Fruit fly (Drosophila melanogaster) whole organism, larva: ENCODE measurements around the gene CG9213.

Experiments
- noc ChIP-seq: fragments of 200-800 bp; sonication (Bioruptor generic); optimal IDR thresholded peaks from 3 replicates; lab custom pipeline; 2019; ENCODE audit warnings: missing biosample characterization, mild to moderate bottlenecking, missing genetic modification characterization, moderate library complexity

Gene CG9213

DNA sequence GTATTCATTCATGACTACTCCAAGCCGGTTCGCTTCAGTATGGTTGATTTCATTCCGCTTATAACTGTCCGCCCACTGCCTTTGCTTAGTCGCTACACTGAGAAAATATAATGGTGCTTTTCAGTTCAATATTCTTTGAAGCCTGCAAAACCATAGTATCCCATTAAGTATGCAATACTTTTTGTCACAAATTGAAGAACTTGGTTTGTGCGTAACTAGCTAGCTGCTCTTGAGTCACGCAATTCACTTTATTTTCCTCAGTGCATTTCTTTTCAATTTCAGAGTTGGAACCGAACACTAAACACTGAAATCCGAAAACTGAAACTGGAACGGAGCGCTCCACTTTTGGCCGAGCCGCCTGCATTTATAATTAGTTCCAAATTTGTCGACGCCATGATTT, 25.4 kb upstream of the CG9213 start:
- peak; percentile 5 for TF ChIP-seq noc (tag; lab: Kevin White, UChicago)

DNA sequence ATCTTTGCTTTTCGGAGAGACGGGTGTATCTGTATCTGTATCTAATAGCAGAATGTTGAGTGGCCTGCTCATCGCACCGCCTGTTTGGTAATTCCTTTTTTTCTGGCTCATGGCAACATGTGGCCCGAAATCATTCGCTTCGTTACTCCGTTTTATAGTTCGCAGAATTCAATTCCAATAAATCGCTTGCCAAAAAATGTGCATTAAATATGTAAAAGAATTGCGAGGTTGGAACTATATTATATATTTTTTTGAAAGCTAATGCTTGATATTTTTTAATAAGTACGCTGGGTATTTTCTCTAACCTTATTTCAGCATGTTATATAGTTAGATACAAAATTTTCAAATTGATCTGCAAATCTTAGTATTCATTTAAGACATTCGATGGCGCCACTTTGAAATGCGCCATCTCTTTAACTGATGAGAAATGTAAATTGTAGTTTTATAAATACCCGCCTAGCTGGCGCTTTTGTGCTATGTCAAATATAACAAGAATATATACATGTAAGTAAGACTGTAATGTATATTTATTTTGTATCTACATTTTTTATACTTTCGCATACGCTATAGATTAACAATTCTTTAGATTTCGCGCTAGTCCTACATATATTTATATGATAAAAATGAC, 20.0 kb upstream of the CG9213 start:
- no peak for TF ChIP-seq noc (tag; lab: Kevin White, UChicago)

DNA sequence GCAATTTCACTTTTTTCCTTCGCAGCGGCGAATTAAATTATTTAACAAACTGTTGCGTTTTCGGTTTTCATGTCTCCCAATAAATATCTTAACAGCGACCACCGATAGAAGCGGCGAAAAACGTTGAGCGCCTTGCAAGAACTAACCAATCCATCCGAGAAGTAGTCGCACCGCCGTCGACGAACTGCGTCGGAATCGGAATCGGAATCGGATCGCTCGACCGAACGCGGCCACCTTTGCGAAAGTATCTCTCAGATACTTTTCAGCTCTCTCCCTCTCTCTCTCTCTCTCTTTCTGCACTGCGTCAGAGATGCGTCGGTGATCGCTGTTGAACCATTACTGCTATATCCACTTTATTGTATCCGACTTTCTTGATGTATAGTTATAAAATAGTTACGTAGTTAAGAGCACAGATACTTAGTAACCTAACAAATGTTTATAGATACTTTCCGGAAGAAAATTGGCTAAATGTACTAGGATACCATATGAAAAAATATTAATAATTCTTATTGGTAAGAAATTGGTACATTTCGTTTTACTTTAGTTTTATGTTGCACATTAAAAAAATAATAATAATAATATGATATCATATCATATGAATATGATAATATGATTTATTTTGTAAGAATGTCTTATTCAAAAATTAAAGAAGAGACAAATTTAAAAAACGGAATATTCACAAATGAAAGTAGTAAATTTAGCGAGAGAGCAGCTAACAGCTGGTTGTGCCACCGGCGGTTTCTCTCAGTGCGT, 19.3 kb upstream of the CG9213 start, which contains the start of gene Chsy:
Gene Chsy, minus strand, starts transcription at position 58 of the 753 bp plus-strand sequence.
- no peak for TF ChIP-seq noc (tag; lab: Kevin White, UChicago)

DNA sequence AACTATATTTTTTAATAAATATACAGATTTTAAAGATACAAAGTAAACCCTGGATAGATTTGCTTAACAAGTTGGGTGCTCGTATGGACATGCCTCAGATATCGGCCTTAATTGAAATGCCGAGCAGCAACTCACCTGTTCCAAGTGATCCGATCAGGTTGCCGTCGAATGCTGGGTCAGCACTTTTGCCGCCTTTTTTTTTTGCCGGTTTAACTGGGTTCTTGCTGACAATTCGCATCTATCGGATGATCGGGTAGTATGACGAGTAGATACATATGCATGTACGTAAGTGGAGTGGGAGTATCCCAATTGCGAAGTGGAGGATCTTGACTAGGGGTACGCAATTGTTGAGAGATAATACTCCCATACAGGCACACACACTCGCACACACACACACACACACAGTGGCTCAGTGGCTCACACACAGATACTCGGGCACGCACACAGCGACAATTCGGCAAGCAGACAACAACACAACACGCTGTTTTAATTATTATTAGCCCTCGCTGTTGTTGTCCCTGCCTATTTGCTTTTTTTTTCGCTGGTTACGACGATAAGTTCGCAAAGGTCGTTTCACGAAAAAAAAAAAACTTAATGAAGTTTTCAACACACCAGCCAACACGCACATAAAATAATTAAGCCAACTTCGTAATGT, 18.6 kb upstream of the CG9213 start:
- TF ChIP-seq noc (tag; lab: Kevin White, UChicago): no peak

DNA sequence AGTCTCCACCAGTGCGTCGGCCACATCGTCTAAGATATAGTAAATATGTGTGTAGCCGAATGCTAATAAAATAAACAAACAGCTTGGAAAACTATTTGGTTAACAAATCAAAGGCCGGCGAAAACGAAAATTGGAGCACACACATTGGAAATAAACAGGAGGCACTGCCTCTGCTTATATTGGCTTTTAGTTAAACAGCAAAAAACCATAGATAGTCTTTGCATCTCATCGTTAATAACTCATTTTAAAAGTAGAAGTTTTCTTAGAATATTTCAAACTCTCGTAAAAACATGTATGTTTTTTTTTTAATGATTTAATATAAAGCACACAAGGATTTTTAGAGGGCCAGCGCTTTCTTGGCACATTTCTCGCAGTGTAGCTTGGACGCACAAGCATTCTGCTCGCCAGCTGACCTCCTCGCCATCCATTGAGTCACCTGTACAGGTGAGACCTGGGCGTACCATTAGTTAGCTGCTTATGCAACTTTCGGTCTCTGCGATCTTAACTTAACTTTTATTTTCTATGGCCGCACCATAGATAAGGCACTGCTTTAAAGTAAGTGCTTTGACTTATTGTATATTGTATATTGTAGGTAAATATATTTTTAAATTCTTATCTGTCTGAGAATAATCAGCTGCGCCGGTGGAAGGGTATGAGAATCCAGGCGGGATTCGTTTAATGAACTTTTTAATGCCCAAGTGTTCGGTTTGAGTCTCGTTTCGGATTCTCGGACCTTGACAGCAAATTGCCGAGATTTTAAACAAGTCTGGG, 17.6 kb upstream of the CG9213 start:
- peak; percentile 55 for TF ChIP-seq noc (tag; lab: Kevin White, UChicago)

DNA sequence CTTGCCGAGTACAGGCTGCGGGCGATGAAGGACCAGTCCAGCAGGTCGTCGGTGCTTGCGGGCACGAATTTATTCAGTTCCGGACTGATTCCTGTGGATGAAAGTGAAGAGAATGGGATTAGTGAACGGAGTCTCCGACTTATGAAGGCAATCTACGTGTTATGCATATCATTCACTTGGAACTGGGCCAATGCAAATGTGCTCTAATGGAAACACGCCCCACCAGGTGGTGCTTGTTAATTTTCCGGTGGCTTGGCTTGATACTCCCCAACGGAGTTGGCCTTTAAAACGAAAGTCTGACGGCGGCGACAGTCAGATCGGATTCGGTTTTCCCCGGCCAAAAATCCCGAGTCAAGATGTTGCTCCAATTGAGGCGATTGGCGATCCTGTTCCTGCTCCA, 13.1 kb upstream of the CG9213 start, which contains the start of gene Alp11:
Gene Alp11, plus strand, starts transcription at position 301 of the 400 bp plus-strand sequence.
- TF ChIP-seq noc (tag; lab: Kevin White, UChicago): no peak

DNA sequence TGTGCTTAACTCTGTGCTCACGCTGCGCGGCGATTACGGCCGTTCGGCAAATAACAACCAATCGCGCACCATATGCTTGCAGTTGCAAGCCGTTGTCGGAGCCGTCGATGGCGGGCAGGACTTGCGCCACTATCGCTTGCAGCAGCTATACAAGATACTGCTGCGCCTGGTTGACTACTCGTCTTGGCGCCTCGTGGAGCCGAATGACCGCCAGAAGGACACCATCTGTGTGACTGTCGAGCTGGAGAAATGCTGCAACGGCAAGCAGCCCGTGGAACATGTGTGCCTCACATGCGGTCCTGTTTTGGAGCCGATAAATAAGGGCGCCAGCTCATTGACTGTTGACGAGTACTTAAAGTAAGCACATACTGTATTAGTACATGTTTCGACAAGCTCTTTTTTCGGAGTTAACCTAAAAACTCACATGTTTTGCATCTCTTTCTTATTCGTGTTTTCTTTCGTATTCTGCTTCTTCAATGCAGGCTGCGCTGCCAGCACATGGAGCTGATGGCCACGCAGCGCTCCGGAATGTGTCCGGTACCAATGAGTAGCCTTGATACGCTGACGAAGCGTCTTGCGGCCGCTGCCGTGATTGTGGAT, 9.6 kb upstream of the CG9213 start:
- TF ChIP-seq noc (tag; lab: Kevin White, UChicago): no peak

DNA sequence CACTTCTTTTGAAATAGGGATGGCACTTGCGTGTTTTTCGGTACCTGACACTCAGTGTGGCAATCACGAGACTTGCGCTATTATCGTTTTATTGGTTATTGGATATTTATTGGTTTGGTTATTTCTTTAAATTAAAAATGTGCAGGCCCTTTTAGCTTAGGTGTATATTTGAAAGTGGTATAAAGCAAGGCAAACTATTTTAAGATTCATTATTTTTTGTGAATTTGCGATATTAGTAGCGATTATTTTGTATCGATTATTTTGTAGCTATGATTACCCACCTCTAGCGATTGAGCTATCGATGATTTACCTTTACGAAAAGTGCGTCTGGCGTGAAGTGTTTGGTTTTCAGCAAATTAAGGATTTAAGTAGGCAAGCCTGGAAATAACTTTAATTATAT, 8.5 kb upstream of the CG9213 start, which contains the start of the genes CG9215 and CG8097:
Gene CG9215, minus strand, starts transcription at position 22 of the 400 bp plus-strand sequence.
Gene CG8097, plus strand, starts transcription at position 307 of the 400 bp plus-strand sequence.
- peak; percentile 53 for TF ChIP-seq noc (tag; lab: Kevin White, UChicago)

DNA sequence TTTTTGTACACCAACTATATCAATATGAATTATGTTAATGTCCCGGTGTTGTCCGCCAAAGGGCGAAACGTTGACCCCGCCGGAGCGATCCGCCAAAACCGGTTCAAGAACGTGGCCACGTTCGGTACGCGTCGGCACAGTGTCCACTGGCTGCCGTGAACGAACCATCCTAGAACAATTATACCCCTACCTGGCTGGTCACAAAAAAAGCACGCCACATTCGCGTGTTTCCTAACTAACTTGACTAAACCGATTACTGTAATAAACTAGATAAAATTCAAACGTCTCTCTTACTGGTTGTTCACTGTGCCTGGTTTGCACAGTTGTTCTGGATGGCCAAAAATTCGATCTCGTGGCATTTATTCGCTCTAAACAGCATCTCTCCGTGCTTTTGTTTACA, 5.2 kb upstream of the CG9213 start:
- TF ChIP-seq noc (tag; lab: Kevin White, UChicago): peak; percentile 96

DNA sequence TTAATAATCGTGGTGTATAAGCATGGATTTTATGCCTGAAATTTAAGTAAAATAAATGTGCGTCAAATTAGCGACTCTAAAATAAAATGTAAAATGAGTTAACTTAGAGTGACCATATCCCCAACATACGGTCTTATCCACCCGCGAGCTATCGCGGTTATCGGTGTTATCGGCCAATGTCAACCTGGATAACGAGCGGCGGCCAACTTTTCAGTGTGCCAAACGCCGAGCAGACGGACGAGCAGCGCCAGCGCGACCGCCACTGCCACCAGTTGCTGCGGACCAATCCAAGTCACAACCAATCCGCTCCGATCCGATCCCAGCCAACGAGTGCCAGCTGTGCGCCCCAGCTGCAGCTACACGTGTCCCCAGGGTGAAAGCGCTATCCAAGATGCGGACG, 3.7 kb upstream of the CG9213 start, which contains the start of the genes cerv and CG7872:
Gene cerv, minus strand, starts transcription at position 129 of the 400 bp plus-strand sequence.
Gene CG7872, plus strand, starts transcription at position 163 of the 400 bp plus-strand sequence.
- no peak for TF ChIP-seq noc (tag; lab: Kevin White, UChicago)

DNA sequence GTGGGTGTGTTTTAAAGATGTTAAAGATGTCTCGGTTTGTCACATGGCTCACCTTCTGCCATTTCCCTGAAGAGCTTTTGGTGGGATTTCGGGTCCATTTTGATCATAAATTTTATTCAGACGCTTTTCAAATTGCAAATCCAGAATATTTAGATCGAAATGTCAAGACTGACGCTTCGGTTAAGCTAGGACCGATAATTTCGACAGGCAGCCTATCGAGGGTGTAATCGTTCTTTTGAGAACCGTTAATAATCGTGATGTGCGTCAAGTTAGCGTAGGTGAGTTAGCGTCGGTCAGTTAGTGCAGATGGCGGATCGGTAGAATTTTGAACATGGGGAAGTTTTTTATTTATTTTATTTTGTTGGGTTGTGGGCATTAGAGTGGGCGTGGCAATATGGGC, 1.2 kb upstream of the CG9213 start, which contains the start of gene CG42299:
Gene CG42299, minus strand, starts transcription at position 127 of the 400 bp plus-strand sequence.
- TF ChIP-seq noc (tag; lab: Kevin White, UChicago): no peak

DNA sequence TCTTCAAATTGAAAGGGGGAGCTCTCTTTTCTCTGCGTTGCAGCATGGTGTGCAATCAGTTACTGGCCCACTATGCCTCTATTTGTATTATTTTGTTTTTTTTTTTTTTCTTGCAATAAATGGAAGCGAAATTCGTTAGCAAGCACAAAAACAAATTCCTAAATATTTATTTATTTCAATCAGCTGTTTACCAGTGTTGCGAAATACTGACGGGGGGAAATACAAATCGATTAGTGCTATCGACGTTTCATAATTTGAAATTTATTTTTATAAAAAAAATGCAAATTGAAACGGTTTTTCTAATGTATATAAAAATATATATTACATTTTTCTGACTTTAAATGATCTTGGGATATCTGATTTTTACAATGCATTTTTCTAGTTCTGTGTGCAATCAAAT, 2.4 kb downstream of the CG9213 start, which contains the start of gene CG15643:
Gene CG15643, minus strand, starts transcription at position 211 of the 400 bp plus-strand sequence.
- TF ChIP-seq noc (tag; lab: Kevin White, UChicago): no peak

DNA sequence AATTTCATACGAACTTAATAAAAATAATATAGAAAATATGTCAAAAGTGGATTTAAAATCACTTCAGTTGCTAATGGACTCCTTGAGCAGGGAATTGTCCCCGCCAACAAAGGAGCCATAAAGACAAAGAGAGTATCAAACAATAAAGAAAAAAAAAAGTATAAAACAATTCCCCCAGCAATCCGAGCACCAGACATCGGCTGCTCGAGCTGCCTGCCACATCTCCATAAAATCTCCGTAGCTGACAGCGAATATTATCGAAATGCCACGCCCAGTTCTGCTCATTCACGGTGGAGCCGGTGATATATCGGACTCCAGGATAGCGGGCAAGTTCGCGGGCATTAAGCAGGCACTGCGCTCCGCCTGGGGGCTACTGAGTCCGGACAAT, 5.4 kb downstream of the CG9213 start, which contains the start of gene CG7860:
Gene CG7860, plus strand, starts transcription at position 11 of the 388 bp plus-strand sequence.
- no peak for TF ChIP-seq noc (tag; lab: Kevin White, UChicago)

DNA sequence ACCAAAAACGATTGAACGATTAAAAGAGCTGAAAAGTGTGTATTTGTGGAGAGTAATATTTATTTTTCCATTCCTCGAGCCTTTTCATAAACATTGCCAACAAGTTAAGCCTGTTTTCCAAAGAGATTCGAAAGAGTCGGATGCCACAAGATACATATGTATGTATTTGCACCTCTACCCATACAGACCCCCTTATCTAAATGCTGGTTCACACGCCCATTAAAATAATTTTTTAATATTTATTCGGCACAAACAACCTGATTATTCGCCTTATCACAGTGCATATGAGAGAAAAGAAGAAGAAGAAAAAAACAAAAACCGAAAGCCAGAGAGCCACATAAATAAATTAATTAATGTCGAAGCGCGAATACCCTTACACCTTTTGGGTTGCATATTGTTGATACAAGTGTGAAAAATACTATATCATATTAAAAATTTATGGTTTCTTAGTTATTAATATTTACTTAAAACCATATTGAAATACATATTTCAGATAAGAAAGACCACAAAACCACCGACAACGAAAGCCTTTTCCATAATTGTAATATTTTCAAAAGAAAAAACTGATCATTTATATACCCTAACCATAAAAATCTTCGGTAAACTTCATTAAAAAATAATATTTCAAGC, 5.9 kb downstream of the CG9213 start:
- peak; percentile 11 for TF ChIP-seq noc (tag; lab: Kevin White, UChicago)
